Worm (Caenorhabditis elegans): ENCODE results near the gene Y38E10A.2.

ce11 chrII:12527947-12528346 lies 45.5 kb downstream of the Y38E10A.2 start, which contains the start of gene srx-119:
- TF ChIP-seq flt-1 (GFP tag; IDR thresholded peaks at IDR 0.05), result no peak
- TF ChIP-seq tra-4 (tag; optimal IDR thresholded peaks at IDR 0.05), result no peak
- no peak for TF ChIP-seq ama-1 (optimal IDR thresholded peaks at IDR 0.05)
- TF ChIP-seq F13C5.2 (tag; optimal IDR thresholded peaks at IDR 0.05), result no peak
- no peak for TF ChIP-seq sea-1 (GFP tag; conservative IDR thresholded peaks at IDR 0.05)
- no peak for TF ChIP-seq hmg-4 (GFP tag; optimal IDR thresholded peaks at IDR 0.05)
- TF ChIP-seq tbx-11 (GFP tag; IDR thresholded peaks at IDR 0.05), result no peak
- no peak for TF ChIP-seq scrt-1 (GFP tag; IDR thresholded peaks at IDR 0.05)
- TF ChIP-seq B0310.2 (tag; optimal IDR thresholded peaks at IDR 0.05), result no peak
- no peak for TF ChIP-seq hnd-1 (tag; optimal IDR thresholded peaks at IDR 0.05)
- TF ChIP-seq aly-1 (tag; optimal IDR thresholded peaks at IDR 0.05), result no peak
- TF ChIP-seq ceh-13 (GFP tag; optimal IDR thresholded peaks at IDR 0.05), result no peak

Measured in whole organism, early embryonic.